Worm (Caenorhabditis elegans): ENCODE measurements around the gene W10C4.1.

- no peak for TF ChIP-seq snpc-4 (tag; optimal IDR thresholded peaks at IDR 0.05)
- no peak for TF ChIP-seq ama-1 (optimal IDR thresholded peaks at IDR 0.05)
These were observed 31.2 kb downstream of the W10C4.1 start, which contains the start of gene clec-148 for ce11 chrIII:175733-176132.

Measured in whole organism, L3 larva.